Worm (Caenorhabditis elegans) whole organism, young adult: ENCODE measurements around the gene arf-1.

Source experiments
- B0035.1 ChIP-seq: sonication (generic microtip); optimal IDR thresholded peaks from 2 replicates; lab custom pipeline; 2016; ENCODE audit warnings: missing genetic modification characterization, mild to moderate bottlenecking, missing compliant biosample characterization, missing genotype, missing genetic modification reagents
- B0261.1 ChIP-seq: sonication (generic microtip); optimal IDR thresholded peaks from 2 replicates; lab custom pipeline; 2016; ENCODE audit warnings: mild to moderate bottlenecking, missing genetic modification characterization, moderate library complexity, missing compliant biosample characterization
- D2030.7 ChIP-seq: fragments of 200-800 bp; sonication (Bioruptor generic); IDR thresholded peaks from 2 replicates; pipeline ENCODE4 v1.3.6; 2022; ENCODE audit warnings: missing genetic modification reagents, missing genetic modification characterization, missing compliant biosample characterization
- F10E7.11 ChIP-seq: sonication (generic microtip); optimal IDR thresholded peaks from 2 replicates; lab custom pipeline; 2017; ENCODE audit warnings: mild to moderate bottlenecking, missing genetic modification characterization, moderate library complexity, missing compliant biosample characterization
- F22D6.2 ChIP-seq: sonication (generic microtip); optimal IDR thresholded peaks from 2 replicates; lab custom pipeline; 2016; ENCODE audit warnings: mild to moderate bottlenecking, missing genetic modification characterization, missing compliant biosample characterization
- F33H1.4 ChIP-seq: fragments of 200-800 bp; sonication (Bioruptor generic); IDR thresholded peaks from 2 replicates; pipeline ENCODE4 v1.3.6; 2022; ENCODE audit warnings: missing genetic modification reagents, missing genetic modification characterization, missing compliant biosample characterization
- F57A8.1 ChIP-seq: fragments of 200-800 bp; sonication (Bioruptor generic); optimal IDR thresholded peaks from 2 replicates; lab custom pipeline; 2018; ENCODE audit warnings: mild to moderate bottlenecking, missing genetic modification characterization, moderate library complexity, missing compliant biosample characterization
- Y53F4B.3 ChIP-seq: fragments of 200-800 bp; sonication (Bioruptor generic); IDR thresholded peaks from 2 replicates; pipeline ENCODE4 v1.3.6; 2022; ENCODE audit warnings: missing genetic modification reagents, missing genetic modification characterization, missing compliant biosample characterization
- Y53G8AR.9 ChIP-seq: fragments of 200-800 bp; sonication (Bioruptor generic); conservative IDR thresholded peaks from 2 replicates; pipeline ENCODE4 v1.3.6; 2022; ENCODE audit warnings: missing genetic modification reagents, missing genetic modification characterization, missing compliant biosample characterization
- athp-1 ChIP-seq: sonication (generic microtip); optimal IDR thresholded peaks from 2 replicates; lab custom pipeline; 2017; ENCODE audit warnings: mild to moderate bottlenecking, missing genetic modification characterization, missing compliant biosample characterization
- attf-5 ChIP-seq: fragments of 200-800 bp; sonication (Bioruptor generic); optimal IDR thresholded peaks from 2 replicates; lab custom pipeline; 2018; ENCODE audit warnings: mild to moderate bottlenecking, missing genetic modification characterization, missing compliant biosample characterization
- attf-6 ChIP-seq: fragments of 200-800 bp; sonication (Bioruptor generic); IDR thresholded peaks from 2 replicates; pipeline ENCODE4 v1.3.6; 2022; ENCODE audit warnings: missing genetic modification reagents, missing genetic modification characterization, missing compliant biosample characterization
- cebp-1 ChIP-seq, 2 experiments: fragments of 200-800 bp in 1 of 2; sonication (Bioruptor generic) in 1 of 2; sonication (generic microtip) in 1 of 2; IDR thresholded peaks in 1 of 2; optimal IDR thresholded peaks in 1 of 2; 2 replicates each; pipeline versions ENCODE4 v1.3.6 to Lab custom; 2017 to 2022; ENCODE audit warnings: missing compliant biosample characterization in 2 of 2, missing genetic modification characterization in 2 of 2, mild to moderate bottlenecking in 1 of 2, missing genetic modification reagents in 1 of 2, moderate library complexity in 1 of 2
- ceh-58 ChIP-seq: fragments of 200-800 bp; sonication (Bioruptor generic); IDR thresholded peaks from 2 replicates; pipeline ENCODE4 v1.3.6; 2022; ENCODE audit warnings: missing genetic modification characterization, missing compliant biosample characterization
- ceh-79 ChIP-seq: sonication (generic microtip); optimal IDR thresholded peaks from 2 replicates; lab custom pipeline; 2017; ENCODE audit warnings: mild to moderate bottlenecking, missing genetic modification characterization, missing compliant biosample characterization
- ceh-91 ChIP-seq: fragments of 200-800 bp; sonication (Bioruptor generic); IDR thresholded peaks from 2 replicates; pipeline ENCODE4 v1.3.6; 2022; ENCODE audit warnings: missing genetic modification reagents, missing genetic modification characterization, missing compliant biosample characterization
- dox-1 ChIP-seq: fragments of 200-800 bp; sonication (Bioruptor generic); IDR thresholded peaks from 2 replicates; pipeline ENCODE4 v1.3.6; 2022; ENCODE audit warnings: missing genetic modification reagents, missing genetic modification characterization, missing compliant biosample characterization
- dpl-1 ChIP-seq: fragments of 150-350 bp; optimal IDR thresholded peaks from 2 replicates; lab custom pipeline; 2014; ENCODE audit warnings: missing biosample characterization, missing genetic modification reagents, missing genetic modification characterization
- egrh-3 ChIP-seq: fragments of 200-800 bp; sonication (Bioruptor generic); IDR thresholded peaks from 2 replicates; pipeline ENCODE4 v1.3.6; 2022; ENCODE audit warnings: missing genetic modification reagents, missing genetic modification characterization, missing compliant biosample characterization
- gei-17 ChIP-seq: fragments of 200-800 bp; sonication (Bioruptor generic); optimal IDR thresholded peaks from 2 replicates; lab custom pipeline; 2018; ENCODE audit warnings: mild to moderate bottlenecking, missing genetic modification characterization, missing compliant biosample characterization
- him-1 ChIP-seq: sonication (generic microtip); optimal IDR thresholded peaks from 2 replicates; lab custom pipeline; 2016; ENCODE audit warnings: missing genotype, missing genetic modification reagents, missing genetic modification characterization, missing compliant biosample characterization
- hlh-26 ChIP-seq: fragments of 200-800 bp; sonication (Bioruptor generic); conservative IDR thresholded peaks from 2 replicates; pipeline ENCODE4 v1.3.6; 2022; ENCODE audit warnings: missing genetic modification reagents, missing genetic modification characterization, missing compliant biosample characterization
- hmg-1.2 ChIP-seq: fragments of 200-800 bp; sonication (Bioruptor generic); IDR thresholded peaks from 2 replicates; pipeline ENCODE4 v1.3.6; 2022; ENCODE audit warnings: missing genetic modification reagents, missing genetic modification characterization, missing compliant biosample characterization
- lag-1 ChIP-seq: fragments of 200-800 bp; sonication (Bioruptor generic); IDR thresholded peaks from 2 replicates; pipeline ENCODE4 v1.3.6; 2022; ENCODE audit warnings: missing genetic modification reagents, missing genetic modification characterization, missing compliant biosample characterization
- lir-1 ChIP-seq: fragments of 200-800 bp; sonication (Bioruptor generic); conservative IDR thresholded peaks from 2 replicates; pipeline ENCODE4 v1.3.6; 2022; ENCODE audit warnings: missing genetic modification reagents, missing genetic modification characterization, missing compliant biosample characterization
- lsy-27 ChIP-seq: sonication (generic microtip); optimal IDR thresholded peaks from 2 replicates; lab custom pipeline; 2017; ENCODE audit warnings: missing genetic modification characterization, mild to moderate bottlenecking, missing compliant biosample characterization, antibody characterized with exemption, missing genotype, borderline replicate concordance; ENCODE audit not compliant: insufficient read depth
- madf-3 ChIP-seq: fragments of 200-800 bp; sonication (Bioruptor generic); IDR thresholded peaks from 2 replicates; pipeline ENCODE4 v1.3.6; 2022; ENCODE audit warnings: missing genetic modification reagents, missing genetic modification characterization, missing compliant biosample characterization
- madf-6 ChIP-seq: fragments of 200-800 bp; sonication (Bioruptor generic); IDR thresholded peaks from 2 replicates; pipeline ENCODE4 v1.3.6; 2022; ENCODE audit warnings: missing genetic modification reagents, missing genetic modification characterization, missing compliant biosample characterization
- madf-8 ChIP-seq: fragments of 200-800 bp; sonication (Bioruptor generic); conservative IDR thresholded peaks from 2 replicates; pipeline ENCODE4 v1.3.6; 2022; ENCODE audit warnings: missing genetic modification reagents, missing genetic modification characterization, missing compliant biosample characterization
- mel-28 ChIP-seq: sonication (generic microtip); optimal IDR thresholded peaks from 2 replicates; lab custom pipeline; 2016; ENCODE audit warnings: borderline replicate concordance, mild to moderate bottlenecking, missing genetic modification characterization, missing compliant biosample characterization
- nfya-2 ChIP-seq: fragments of 200-800 bp; sonication (Bioruptor generic); IDR thresholded peaks from 2 replicates; pipeline ENCODE4 v1.3.6; 2022; ENCODE audit warnings: missing genetic modification reagents, missing genetic modification characterization, missing compliant biosample characterization
- nhr-120 ChIP-seq: fragments of 200-800 bp; sonication (Bioruptor generic); IDR thresholded peaks from 2 replicates; pipeline ENCODE4 v1.3.6; 2022; ENCODE audit warnings: missing genetic modification characterization, missing compliant biosample characterization
- nhr-80 ChIP-seq: sonication (generic microtip); optimal IDR thresholded peaks from 2 replicates; lab custom pipeline; 2016; ENCODE audit warnings: missing genetic modification characterization, missing compliant biosample characterization
- pha-4 ChIP-seq: fragments of 150-350 bp; sonication (generic microtip); optimal IDR thresholded peaks from 2 replicates; lab custom pipeline; 2014; ENCODE audit warnings: missing biosample characterization, missing genetic modification reagents, missing genetic modification characterization
- repo-1 ChIP-seq: sonication (generic microtip); optimal IDR thresholded peaks from 2 replicates; lab custom pipeline; 2017; ENCODE audit warnings: mild to moderate bottlenecking, missing genetic modification characterization, missing compliant biosample characterization
- somi-1 ChIP-seq: fragments of 200-800 bp; sonication (Bioruptor generic); optimal IDR thresholded peaks from 2 replicates; lab custom pipeline; 2018; ENCODE audit warnings: mild to moderate bottlenecking, missing genetic modification characterization, missing compliant biosample characterization
- sptf-2 ChIP-seq: fragments of 200-800 bp; sonication (Bioruptor generic); optimal IDR thresholded peaks from 2 replicates; lab custom pipeline; 2018; ENCODE audit warnings: mild to moderate bottlenecking, missing genetic modification characterization, missing compliant biosample characterization
- zfh-2 ChIP-seq: fragments of 200-800 bp; sonication (Bioruptor generic); conservative IDR thresholded peaks from 2 replicates; pipeline ENCODE4 v1.3.6; 2022; ENCODE audit warnings: missing genetic modification reagents, missing genetic modification characterization, missing compliant biosample characterization
- zim-3 ChIP-seq: sonication (generic microtip); optimal IDR thresholded peaks from 2 replicates; lab custom pipeline; 2017; ENCODE audit warnings: mild to moderate bottlenecking, missing genetic modification characterization, moderate library complexity, missing compliant biosample characterization
- ztf-25 ChIP-seq: fragments of 200-800 bp; sonication (Bioruptor generic); IDR thresholded peaks from 2 replicates; pipeline ENCODE4 v1.3.6; 2022; ENCODE audit warnings: missing genetic modification reagents, missing genetic modification characterization, missing compliant biosample characterization
- ztf-26 ChIP-seq: sonication (generic microtip); optimal IDR thresholded peaks from 2 replicates; lab custom pipeline; 2017; ENCODE audit warnings: missing genetic modification characterization, missing compliant biosample characterization

Gene arf-1

ce11 chrIII:5667952-5668489, 46.7 kb upstream of the arf-1 start:
- TF ChIP-seq cebp-1 (GFP tag; IDR thresholded peaks at IDR 0.05; lab: Robert Waterston, UW) (no peak), cebp-1 (tag; optimal IDR thresholded peaks at IDR 0.05; lab: Kevin White, UChicago) (peak; percentile 11), hmg-1.2 (peak; percentile 70; the same call in 1 of the 2 replicates), him-1 (no peak)

ce11 chrIII:5674196-5674595, 40.5 kb upstream of the arf-1 start:
- TF ChIP-seq cebp-1 (GFP tag; IDR thresholded peaks at IDR 0.05; lab: Robert Waterston, UW): no peak
- peak; percentile 50 for TF ChIP-seq cebp-1 (tag; optimal IDR thresholded peaks at IDR 0.05; lab: Kevin White, UChicago)
- no peak for TF ChIP-seq sptf-2 (GFP tag; lab: Kevin White, UChicago)

- no peak for TF ChIP-seq F10E7.11 (tag; lab: Kevin White, UChicago)
- TF ChIP-seq F57A8.1: no peak
- TF ChIP-seq zfh-2 (GFP tag; lab: Robert Waterston, UW): peak; percentile 91
- no peak for TF ChIP-seq madf-3
- TF ChIP-seq lag-1 (GFP tag; lab: Robert Waterston, UW): no peak
- TF ChIP-seq madf-8 (GFP tag; lab: Robert Waterston, UW): no peak
- TF ChIP-seq egrh-3: peak; percentile 80; the same call in 1 of the 2 replicates
- TF ChIP-seq ceh-58 (GFP tag; lab: Robert Waterston, UW): no peak
- peak; percentile 15 for TF ChIP-seq repo-1
- no peak for TF ChIP-seq F33H1.4 (GFP tag; lab: Robert Waterston, UW)
- no peak for TF ChIP-seq ceh-91
- no peak for TF ChIP-seq mel-28 (tag; lab: Kevin White, UChicago)
- no peak for TF ChIP-seq nfya-2
- TF ChIP-seq nhr-120 (GFP tag; lab: Robert Waterston, UW): no peak
- no peak for TF ChIP-seq madf-6 (GFP tag; lab: Robert Waterston, UW)
- no peak for TF ChIP-seq ceh-79
Measured at ce11 chrIII:5675384-5675984, 39.2 kb upstream of the arf-1 start.

- no peak for TF ChIP-seq somi-1
- TF ChIP-seq ztf-26 (tag; lab: Kevin White, UChicago): no peak
- no peak for TF ChIP-seq dox-1 (GFP tag; lab: Robert Waterston, UW)
- no peak for TF ChIP-seq ztf-25 (GFP tag; lab: Robert Waterston, UW)
- TF ChIP-seq Y53G8AR.9 (GFP tag; lab: Robert Waterston, UW): no peak
- no peak for TF ChIP-seq dpl-1 (GFP tag; lab: Kevin White, UChicago)
- TF ChIP-seq nhr-80 (tag; lab: Kevin White, UChicago): no peak
- no peak for TF ChIP-seq nhr-120 (GFP tag; lab: Robert Waterston, UW)
- no peak for TF ChIP-seq cebp-1 (GFP tag; IDR thresholded peaks at IDR 0.05; lab: Robert Waterston, UW)
- TF ChIP-seq cebp-1 (tag; optimal IDR thresholded peaks at IDR 0.05; lab: Kevin White, UChicago): no peak
Measured at ce11 chrIII:5677790-5678189, 36.9 kb upstream of the arf-1 start, which contains the start of gene F54E7.9. F54E7.9 (minus strand) TSS chrIII:5677890.

ce11 chrIII:5678935-5679334, 35.8 kb upstream of the arf-1 start, which contains the start of the genes ska-3 and rps-12:
ska-3 (minus strand) TSS chrIII:5679005.
rps-12 (plus strand) TSS chrIII:5679298.
- TF ChIP-seq B0261.1 (tag; lab: Kevin White, UChicago) (peak; percentile 16), gei-17 (peak; percentile 79), attf-6 (no peak), pha-4 (tag; lab: Kevin White, UChicago) (peak; percentile 99), D2030.7 (GFP tag; lab: Robert Waterston, UW) (peak; percentile 92), hlh-26 (GFP tag; lab: Robert Waterston, UW) (no peak), zim-3 (tag; lab: Kevin White, UChicago) (peak; percentile 36), F22D6.2 (tag; lab: Kevin White, UChicago) (peak; percentile 69), lsy-27 (tag; lab: Kevin White, UChicago) (peak; percentile 19), ztf-26 (tag; lab: Kevin White, UChicago) (peak; percentile 95), dpl-1 (GFP tag; lab: Kevin White, UChicago) (peak; percentile 92), B0035.1 (peak; percentile 43), athp-1 (tag; lab: Kevin White, UChicago) (peak; percentile 93), attf-5 (GFP tag; lab: Kevin White, UChicago) (peak; percentile 99), Y53F4B.3 (GFP tag; lab: Robert Waterston, UW) (0 out of 2 replicates have a peak, but pooled peaks have one; percentile 23), madf-3 (peak; percentile 96), lir-1 (GFP tag; lab: Robert Waterston, UW) (peak; percentile 95)
